Worm (Caenorhabditis elegans): Measurements from ENCODE around the gene T01C3.3.

Gene T01C3.3

DNA sequence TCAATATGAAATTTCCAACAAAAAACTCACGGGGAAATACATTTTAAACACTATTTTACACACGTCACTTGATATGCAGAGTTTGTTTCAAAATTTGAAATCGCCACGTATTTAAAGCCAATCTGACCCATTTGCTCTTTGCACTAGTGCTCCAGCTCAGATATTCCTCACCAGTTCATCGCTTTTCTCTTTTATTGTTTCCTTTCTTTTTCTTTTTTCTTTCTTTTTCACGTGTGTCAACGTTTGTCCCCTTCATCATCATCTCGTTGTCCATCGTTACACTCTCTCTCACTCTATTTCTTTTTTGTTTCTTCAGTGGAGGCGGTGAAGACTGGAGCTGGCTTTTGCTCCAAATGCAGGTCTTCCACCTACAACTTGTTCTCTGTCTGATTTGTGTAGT is 7.9 kb downstream of the T01C3.3 start, which contains the start of gene F02D8.4:
TSS of gene F02D8.4 (plus strand) at position 301 of the 400 bp plus-strand sequence.
- TF ChIP-seq B0310.2 (tag; optimal IDR thresholded peaks at IDR 0.05) (no peak), hnd-1 (tag; optimal IDR thresholded peaks at IDR 0.05) (no peak), ets-7 (tag; optimal IDR thresholded peaks at IDR 0.05) (no peak), F13C5.2 (tag; optimal IDR thresholded peaks at IDR 0.05) (no peak), flt-1 (GFP tag; IDR thresholded peaks at IDR 0.05) (no peak), tbx-37 (GFP tag; conservative IDR thresholded peaks at IDR 0.05) (no peak), scrt-1 (GFP tag; IDR thresholded peaks at IDR 0.05) (no peak), tbx-11 (GFP tag; IDR thresholded peaks at IDR 0.05) (no peak), tra-4 (tag; optimal IDR thresholded peaks at IDR 0.05) (no peak), ama-1 (optimal IDR thresholded peaks at IDR 0.05) (no peak), ceh-13 (GFP tag; optimal IDR thresholded peaks at IDR 0.05) (no peak)

DNA sequence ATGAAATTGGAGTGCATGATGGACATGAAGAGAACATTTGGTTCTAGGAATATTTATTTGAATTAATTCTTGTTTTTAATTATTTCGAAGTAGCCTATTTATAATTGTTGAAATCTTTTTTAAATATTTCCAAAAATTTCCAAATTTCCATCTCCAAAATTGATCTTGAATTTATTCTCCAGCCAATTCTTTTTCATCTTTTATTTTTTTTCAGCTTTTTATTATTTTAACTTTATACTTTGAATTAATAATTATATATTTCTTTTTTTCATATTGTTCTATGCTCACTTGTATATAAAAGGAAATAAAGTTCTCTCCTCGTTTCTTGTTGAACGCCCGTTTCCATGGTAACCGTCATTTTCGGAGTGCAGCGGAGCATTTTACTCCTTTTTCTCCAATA is 12.5 kb downstream of the T01C3.3 start, which contains the start of gene xbx-1:
TSS of gene xbx-1 (plus strand) at position 301 of the 400 bp plus-strand sequence.
- TF ChIP-seq tbx-11 (GFP tag; IDR thresholded peaks at IDR 0.05) (no peak), ets-7 (tag; optimal IDR thresholded peaks at IDR 0.05) (no peak), tra-4 (tag; optimal IDR thresholded peaks at IDR 0.05) (no peak), hmbx-1 (tag; optimal IDR thresholded peaks at IDR 0.05) (no peak), flt-1 (GFP tag; IDR thresholded peaks at IDR 0.05) (no peak), hmg-4 (GFP tag; optimal IDR thresholded peaks at IDR 0.05) (no peak), B0310.2 (tag; optimal IDR thresholded peaks at IDR 0.05) (no peak), pes-1 (GFP tag; IDR thresholded peaks at IDR 0.05) (no peak), sea-1 (GFP tag; conservative IDR thresholded peaks at IDR 0.05) (no peak), aly-1 (tag; optimal IDR thresholded peaks at IDR 0.05) (no peak), F13C5.2 (tag; optimal IDR thresholded peaks at IDR 0.05) (no peak), scrt-1 (GFP tag; IDR thresholded peaks at IDR 0.05) (no peak), ceh-13 (GFP tag; optimal IDR thresholded peaks at IDR 0.05) (no peak), ceh-36 (tag; optimal IDR thresholded peaks at IDR 0.05) (no peak)

ce11 chrV:14978205-14978751 is 14.2 kb downstream of the T01C3.3 start, which contains the start of the genes grd-12 and F02D8.1:
TSS of gene grd-12 (plus strand) at chrV:14978505.
TSS of gene F02D8.1 (minus strand) at chrV:14978701.
- no peak for TF ChIP-seq sea-1 (GFP tag; conservative IDR thresholded peaks at IDR 0.05)
- TF ChIP-seq tra-4 (tag; optimal IDR thresholded peaks at IDR 0.05), result no peak
- no peak for TF ChIP-seq tbx-11 (GFP tag; IDR thresholded peaks at IDR 0.05)

- no peak for TF ChIP-seq hmg-4 (GFP tag; optimal IDR thresholded peaks at IDR 0.05)
- TF ChIP-seq F13C5.2 (tag; optimal IDR thresholded peaks at IDR 0.05), result no peak
- TF ChIP-seq ceh-13 (GFP tag; optimal IDR thresholded peaks at IDR 0.05), result no peak
- no peak for TF ChIP-seq ceh-36 (tag; optimal IDR thresholded peaks at IDR 0.05)
- no peak for TF ChIP-seq aly-1 (tag; optimal IDR thresholded peaks at IDR 0.05)
- TF ChIP-seq ets-7 (tag; optimal IDR thresholded peaks at IDR 0.05), result no peak
- TF ChIP-seq pes-1 (GFP tag; IDR thresholded peaks at IDR 0.05), result no peak
- no peak for TF ChIP-seq tbx-37 (GFP tag; conservative IDR thresholded peaks at IDR 0.05)
- TF ChIP-seq flt-1 (GFP tag; IDR thresholded peaks at IDR 0.05), result no peak
- no peak for TF ChIP-seq tbx-11 (GFP tag; IDR thresholded peaks at IDR 0.05)
- no peak for TF ChIP-seq ama-1 (optimal IDR thresholded peaks at IDR 0.05)
Observed at ce11 chrV:14971136-14971535, 21.3 kb downstream of the T01C3.3 start, which contains the start of gene nlp-59. TSS of gene nlp-59 (plus strand) at chrV:14971436.

ce11 chrV:14955676-14956075 is 36.8 kb downstream of the T01C3.3 start, which contains the start of gene F02D8.9:
TSS of gene F02D8.9 (minus strand) at chrV:14955776.
- TF ChIP-seq sea-1 (GFP tag; conservative IDR thresholded peaks at IDR 0.05) (no peak), tbx-37 (GFP tag; conservative IDR thresholded peaks at IDR 0.05) (no peak), tra-4 (tag; optimal IDR thresholded peaks at IDR 0.05) (no peak), tbx-11 (GFP tag; IDR thresholded peaks at IDR 0.05) (no peak), scrt-1 (GFP tag; IDR thresholded peaks at IDR 0.05) (no peak), B0310.2 (tag; optimal IDR thresholded peaks at IDR 0.05) (no peak), aly-1 (tag; optimal IDR thresholded peaks at IDR 0.05) (no peak), ets-7 (tag; optimal IDR thresholded peaks at IDR 0.05) (no peak), hmg-4 (GFP tag; optimal IDR thresholded peaks at IDR 0.05) (no peak), ceh-36 (tag; optimal IDR thresholded peaks at IDR 0.05) (no peak), F13C5.2 (tag; optimal IDR thresholded peaks at IDR 0.05) (no peak), hmbx-1 (tag; optimal IDR thresholded peaks at IDR 0.05) (no peak)

ce11 chrV:14954633-14955032 is 37.8 kb downstream of the T01C3.3 start, which contains the start of gene C30G7.5:
TSS of gene C30G7.5 (minus strand) at chrV:14954733.
- TF ChIP-seq B0310.2 (tag; optimal IDR thresholded peaks at IDR 0.05) (no peak), pes-1 (GFP tag; IDR thresholded peaks at IDR 0.05) (no peak), hnd-1 (tag; optimal IDR thresholded peaks at IDR 0.05) (no peak), ceh-36 (tag; optimal IDR thresholded peaks at IDR 0.05) (no peak), ama-1 (optimal IDR thresholded peaks at IDR 0.05) (no peak), flt-1 (GFP tag; IDR thresholded peaks at IDR 0.05) (no peak), tra-4 (tag; optimal IDR thresholded peaks at IDR 0.05) (no peak), ets-7 (tag; optimal IDR thresholded peaks at IDR 0.05) (no peak), hmbx-1 (tag; optimal IDR thresholded peaks at IDR 0.05) (no peak), tbx-37 (GFP tag; conservative IDR thresholded peaks at IDR 0.05) (no peak), ceh-13 (GFP tag; optimal IDR thresholded peaks at IDR 0.05) (no peak), tbx-11 (GFP tag; IDR thresholded peaks at IDR 0.05) (no peak), aly-1 (tag; optimal IDR thresholded peaks at IDR 0.05) (no peak), scrt-1 (GFP tag; IDR thresholded peaks at IDR 0.05) (no peak), F13C5.2 (tag; optimal IDR thresholded peaks at IDR 0.05) (no peak), sea-1 (GFP tag; conservative IDR thresholded peaks at IDR 0.05) (no peak), hmg-4 (GFP tag; optimal IDR thresholded peaks at IDR 0.05) (no peak)

DNA sequence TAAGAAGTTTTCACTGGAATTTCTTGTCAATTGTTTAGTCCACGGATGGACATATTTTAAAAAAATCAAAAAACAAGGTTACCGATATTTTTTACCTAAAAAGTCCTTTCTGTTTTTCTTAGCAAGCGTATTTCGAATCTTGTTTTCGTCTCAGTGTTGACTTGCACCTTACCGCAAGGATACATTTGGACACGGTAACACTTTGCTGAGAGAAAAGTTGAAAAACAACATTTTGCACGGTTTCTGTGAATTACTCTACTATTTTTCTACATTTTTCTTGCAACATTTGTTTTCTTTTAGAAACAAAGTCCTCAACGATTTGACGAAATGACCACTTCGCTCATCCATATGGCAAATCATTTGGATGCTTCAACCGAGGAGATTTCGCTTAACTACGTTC is 43.0 kb downstream of the T01C3.3 start, which contains the start of gene hil-1:
TSS of gene hil-1 (plus strand) at position 301 of the 400 bp plus-strand sequence.
- TF ChIP-seq ceh-13 (GFP tag; optimal IDR thresholded peaks at IDR 0.05), result no peak
- TF ChIP-seq flt-1 (GFP tag; IDR thresholded peaks at IDR 0.05), result no peak
- no peak for TF ChIP-seq tbx-11 (GFP tag; IDR thresholded peaks at IDR 0.05)
